Fruit fly (Drosophila melanogaster) whole organism, embryonic: ENCODE results near the gene Sec5.

Experiments
- Asciz ChIP-seq: fragments of 200-800 bp; sonication (Bioruptor generic); optimal IDR thresholded peaks from 2 replicates; lab custom pipeline; 2017; ENCODE audit warnings: missing biosample characterization, mild to moderate bottlenecking, missing genetic modification characterization, missing genetic modification reagents
- CG10565 ChIP-seq: fragments of 200-800 bp; sonication (Bioruptor generic); optimal IDR thresholded peaks from 3 replicates; lab custom pipeline; 2016; ENCODE audit warnings: missing biosample characterization, mild to moderate bottlenecking, missing genetic modification characterization
- CG12744 ChIP-seq: fragments of 200-800 bp; sonication (Bioruptor generic); optimal IDR thresholded peaks from 2 replicates; lab custom pipeline; 2016; ENCODE audit warnings: missing biosample characterization, missing genetic modification characterization
- CG12769 ChIP-seq: fragments of 200-800 bp; sonication (Bioruptor generic); optimal IDR thresholded peaks from 2 replicates; lab custom pipeline; 2019; ENCODE audit warnings: missing biosample characterization, mild to moderate bottlenecking, missing genetic modification characterization, moderate library complexity
- CG13624 ChIP-seq: fragments of 200-800 bp; sonication (Bioruptor generic); optimal IDR thresholded peaks from 2 replicates; lab custom pipeline; 2016; ENCODE audit warnings: missing biosample characterization, missing genetic modification characterization
- CG14667 ChIP-seq: fragments of 200-800 bp; sonication (Bioruptor generic); IDR thresholded peaks from 2 replicates; pipeline ENCODE4 v1.3.6; 2022; ENCODE audit warnings: missing biosample characterization, missing genetic modification characterization
- CG1529 ChIP-seq: fragments of 200-800 bp; sonication (Bioruptor generic); optimal IDR thresholded peaks from 3 replicates; lab custom pipeline; 2018; ENCODE audit warnings: missing biosample characterization, missing genetic modification characterization
- CG15479 ChIP-seq: fragments of 200-800 bp; sonication (Bioruptor generic); optimal IDR thresholded peaks from 3 replicates; lab custom pipeline; 2019; ENCODE audit warnings: missing biosample characterization, mild to moderate bottlenecking, missing genetic modification characterization, moderate library complexity
- CG17186 ChIP-seq: fragments of 200-800 bp; sonication (Bioruptor generic); optimal IDR thresholded peaks from 3 replicates; lab custom pipeline; 2017; ENCODE audit warnings: missing biosample characterization, missing genetic modification reagents, missing genetic modification characterization
- CG17385 ChIP-seq: fragments of 200-800 bp; sonication (Bioruptor generic); optimal IDR thresholded peaks from 3 replicates; lab custom pipeline; 2018; ENCODE audit warnings: missing biosample characterization, mild to moderate bottlenecking, missing genetic modification characterization
- CG18011 ChIP-seq: fragments of 200-800 bp; sonication (Bioruptor generic); optimal IDR thresholded peaks from 2 replicates; lab custom pipeline; 2017; ENCODE audit warnings: missing biosample characterization, missing genetic modification characterization, mild to moderate bottlenecking, moderate library complexity, missing genotype
- CG31365 ChIP-seq: fragments of 200-800 bp; sonication (Bioruptor generic); optimal IDR thresholded peaks from 2 replicates; lab custom pipeline; 2018; ENCODE audit warnings: missing biosample characterization, mild to moderate bottlenecking, missing genetic modification characterization
- CG6765 ChIP-seq: fragments of 200-800 bp; sonication (Bioruptor generic); optimal IDR thresholded peaks from 3 replicates; lab custom pipeline; 2017; ENCODE audit warnings: missing biosample characterization, mild to moderate bottlenecking, missing genetic modification characterization
- CG7839 ChIP-seq: fragments of 200-800 bp; sonication (Bioruptor generic); optimal IDR thresholded peaks from 3 replicates; lab custom pipeline; 2018; ENCODE audit warnings: missing biosample characterization, mild to moderate bottlenecking, missing genetic modification characterization, moderate library complexity
- CG8388 ChIP-seq: fragments of 200-800 bp; sonication (Bioruptor generic); optimal IDR thresholded peaks from 2 replicates; lab custom pipeline; 2019; ENCODE audit warnings: missing biosample characterization, mild to moderate bottlenecking, missing genetic modification characterization, moderate library complexity
- Dll ChIP-seq: fragments of 200-800 bp; sonication (Bioruptor generic); IDR thresholded peaks from 4 replicates; pipeline ENCODE4 v1.3.6; 2022; ENCODE audit warnings: missing biosample characterization, missing genetic modification characterization; ENCODE audit not compliant: partially characterized antibody
- Dref ChIP-seq: fragments of 200-800 bp; sonication (Bioruptor generic); IDR thresholded peaks from 2 replicates; pipeline ENCODE4 v1.3.6; 2022; ENCODE audit warnings: missing biosample characterization, missing genetic modification characterization
- H2.0 ChIP-seq: fragments of 200-800 bp; sonication (Bioruptor generic); IDR thresholded peaks from 2 replicates; pipeline ENCODE4 v1.3.6; 2022; ENCODE audit warnings: missing biosample characterization, missing genetic modification characterization
- HLH3B ChIP-seq: fragments of 200-800 bp; sonication (Bioruptor generic); IDR thresholded peaks from 2 replicates; pipeline ENCODE4 v1.3.6; 2022; ENCODE audit warnings: missing biosample characterization, missing genetic modification characterization
- Hey ChIP-seq: fragments of 200-800 bp; sonication (Bioruptor generic); optimal IDR thresholded peaks from 3 replicates; lab custom pipeline; 2018; ENCODE audit warnings: missing biosample characterization, mild to moderate bottlenecking, missing genetic modification characterization
- HmgZ ChIP-seq: fragments of 200-800 bp; sonication (Bioruptor generic); optimal IDR thresholded peaks from 2 replicates; lab custom pipeline; 2018; ENCODE audit warnings: missing biosample characterization, mild to moderate bottlenecking, missing genetic modification characterization
- Hr51 ChIP-seq, 2 experiments: fragments of 200-800 bp; sonication (Bioruptor generic); optimal IDR thresholded peaks; 2 replicates in 1 of 2; 3 replicates in 1 of 2; lab custom pipeline; 2016 to 2018; ENCODE audit warnings: missing biosample characterization in 2 of 2, missing genetic modification characterization in 2 of 2, mild to moderate bottlenecking in 1 of 2, moderate library complexity in 1 of 2
- Lpt ChIP-seq: fragments of >200 bp; optimal IDR thresholded peaks from 2 replicates; lab custom pipeline; 2018; ENCODE audit warnings: missing biosample characterization, missing genetic modification characterization
- MBD-R2 ChIP-seq: fragments of 200-800 bp; sonication (Bioruptor generic); IDR thresholded peaks from 2 replicates; pipeline ENCODE4 v1.3.6; 2022; ENCODE audit warnings: missing biosample characterization, missing genetic modification characterization
- MESR4 ChIP-seq: fragments of 200-800 bp; sonication (Bioruptor generic); optimal IDR thresholded peaks from 2 replicates; lab custom pipeline; 2018; ENCODE audit warnings: missing biosample characterization, mild to moderate bottlenecking, missing genetic modification characterization, moderate library complexity
- Myb ChIP-seq: fragments of 200-800 bp; sonication (Bioruptor generic); optimal IDR thresholded peaks from 2 replicates; lab custom pipeline; 2016; ENCODE audit warnings: missing biosample characterization, missing genetic modification characterization
- TFAM ChIP-seq: fragments of 200-800 bp; sonication (Bioruptor generic); optimal IDR thresholded peaks from 2 replicates; lab custom pipeline; 2017; ENCODE audit warnings: missing biosample characterization, missing genetic modification characterization, inconsistent platforms
- Xrp1 ChIP-seq: fragments of 200-800 bp; sonication (Bioruptor generic); IDR thresholded peaks from 2 replicates; pipeline ENCODE4 v1.3.6; 2022; ENCODE audit warnings: missing biosample characterization, missing genetic modification characterization
- bab2 ChIP-seq: fragments of 200-800 bp; sonication (Bioruptor generic); optimal IDR thresholded peaks from 2 replicates; lab custom pipeline; 2016; ENCODE audit warnings: missing biosample characterization, missing genetic modification characterization
- bbx ChIP-seq: fragments of 200-800 bp; sonication (Bioruptor generic); IDR thresholded peaks from 2 replicates; pipeline ENCODE4 v1.3.6; 2022; ENCODE audit warnings: missing biosample characterization, missing genetic modification characterization; ENCODE audit not compliant: partially characterized antibody
- btn ChIP-seq: fragments of 200-800 bp; sonication (Bioruptor generic); optimal IDR thresholded peaks from 2 replicates; lab custom pipeline; 2016; ENCODE audit warnings: missing biosample characterization, missing genetic modification characterization
- chinmo ChIP-seq: fragments of 200-800 bp; sonication (Bioruptor generic); IDR thresholded peaks from 4 replicates; pipeline ENCODE4 v1.3.6; 2022; ENCODE audit warnings: missing biosample characterization, missing genetic modification characterization; ENCODE audit not compliant: partially characterized antibody
- croc ChIP-seq: fragments of 200-800 bp; sonication (Bioruptor generic); conservative IDR thresholded peaks from 3 replicates; pipeline ENCODE4 v1.3.6; 2022; ENCODE audit warnings: missing biosample characterization, missing genetic modification characterization
- crp ChIP-seq, 2 experiments: fragments of 200-800 bp; sonication (Bioruptor generic); optimal IDR thresholded peaks; 2 replicates in 1 of 2; 3 replicates in 1 of 2; lab custom pipeline; 2017; ENCODE audit warnings: missing biosample characterization in 2 of 2, missing genetic modification characterization in 2 of 2, mild to moderate bottlenecking in 1 of 2, moderate library complexity in 1 of 2
- dpn ChIP-seq, 2 experiments: fragments of 200-800 bp; sonication (Bioruptor generic); optimal IDR thresholded peaks; 3 replicates each; lab custom pipeline; 2016; ENCODE audit warnings: missing biosample characterization in 2 of 2, missing genetic modification characterization in 2 of 2
- ems ChIP-seq: fragments of 200-800 bp; sonication (Bioruptor generic); optimal IDR thresholded peaks from 3 replicates; lab custom pipeline; 2016; ENCODE audit warnings: missing biosample characterization, missing genetic modification characterization
- fd64A ChIP-seq: fragments of 200-800 bp; sonication (Bioruptor generic); optimal IDR thresholded peaks from 3 replicates; lab custom pipeline; 2018; ENCODE audit warnings: missing biosample characterization, mild to moderate bottlenecking, missing genetic modification characterization
- gro ChIP-seq: fragments of 200-800 bp; sonication (Bioruptor generic); optimal IDR thresholded peaks from 2 replicates; lab custom pipeline; 2016; ENCODE audit warnings: missing biosample characterization, missing genetic modification characterization
- knrl ChIP-seq: fragments of 200-800 bp; sonication (Bioruptor generic); IDR thresholded peaks from 3 replicates; pipeline ENCODE4 v1.3.6; 2022; ENCODE audit warnings: missing biosample characterization, missing genetic modification characterization; ENCODE audit not compliant: partially characterized antibody
- luna ChIP-seq: fragments of 200-800 bp; sonication (Bioruptor generic); optimal IDR thresholded peaks from 2 replicates; lab custom pipeline; 2016; ENCODE audit warnings: missing biosample characterization, missing genetic modification characterization
- nerfin-2 ChIP-seq: fragments of 200-800 bp; sonication (Bioruptor generic); IDR thresholded peaks from 2 replicates; pipeline ENCODE4 v1.3.6; 2022; ENCODE audit warnings: missing biosample characterization, missing genetic modification characterization; ENCODE audit not compliant: partially characterized antibody
- pho ChIP-seq: fragments of 200-800 bp; sonication (Bioruptor generic); optimal IDR thresholded peaks from 2 replicates; lab custom pipeline; 2016; ENCODE audit warnings: missing biosample characterization, missing genetic modification characterization
- repo ChIP-seq: fragments of 200-800 bp; sonication (Bioruptor generic); optimal IDR thresholded peaks from 2 replicates; lab custom pipeline; 2016; ENCODE audit warnings: missing biosample characterization, missing genetic modification characterization
- rib ChIP-seq: fragments of 200-800 bp; sonication (Bioruptor generic); IDR thresholded peaks from 2 replicates; pipeline ENCODE4 v1.3.6; 2022; ENCODE audit warnings: missing biosample characterization, missing genetic modification characterization
- run ChIP-seq: fragments of 200-800 bp; sonication (Bioruptor generic); optimal IDR thresholded peaks from 3 replicates; lab custom pipeline; 2018; ENCODE audit warnings: missing biosample characterization, mild to moderate bottlenecking, missing genetic modification characterization
- sd ChIP-seq: fragments of 200-800 bp; sonication (Bioruptor generic); optimal IDR thresholded peaks from 3 replicates; lab custom pipeline; 2018; ENCODE audit warnings: missing biosample characterization, mild to moderate bottlenecking, missing genetic modification characterization, moderate library complexity
- tx ChIP-seq: fragments of 200-800 bp; sonication (Bioruptor generic); optimal IDR thresholded peaks from 2 replicates; lab custom pipeline; 2016; ENCODE audit warnings: missing biosample characterization, missing genetic modification characterization
- unc-4 ChIP-seq: fragments of 200-800 bp; sonication (Bioruptor generic); IDR thresholded peaks from 2 replicates; pipeline ENCODE4 v1.3.6; 2022; ENCODE audit warnings: missing biosample characterization, missing genetic modification characterization; ENCODE audit not compliant: partially characterized antibody
- zf30C ChIP-seq: fragments of 200-800 bp; sonication (Bioruptor generic); optimal IDR thresholded peaks from 3 replicates; lab custom pipeline; 2018; ENCODE audit warnings: missing biosample characterization, mild to moderate bottlenecking, missing genetic modification characterization

Gene Sec5

dm6 chr2L:3469869-3470268, 12.8 kb downstream of the Sec5 start, which contains the start of the genes Pif1 and CG31776 (continued):
- TF ChIP-seq run (tag; lab: Kevin White, UChicago) (no peak), luna (GFP tag; lab: Kevin White, UChicago) (no peak), H2.0 (GFP tag; lab: Robert Waterston, UW) (no peak), CG12744 (no peak), CG1529 (no peak), HLH3B (GFP tag; lab: Robert Waterston, UW) (no peak), Myb (GFP tag; lab: Kevin White, UChicago) (peak; percentile 99), HmgZ (tag; lab: Kevin White, UChicago) (peak; percentile 60), sd (tag; lab: Kevin White, UChicago) (peak; percentile 23), CG6765 (GFP tag; lab: Kevin White, UChicago) (no peak), Xrp1 (GFP tag; lab: Robert Waterston, UW) (no peak), Dll (GFP tag; lab: Robert Waterston, UW) (peak; percentile 90), crp (GFP tag; optimal IDR thresholded peaks at IDR 0.05; lab: Kevin White, UChicago) (peak; percentile 89 to 98), CG18011 (GFP tag; lab: Kevin White, UChicago) (no peak), CG31365 (tag; lab: Kevin White, UChicago) (no peak), repo (GFP tag; lab: Kevin White, UChicago) (no peak), CG15479 (GFP tag; lab: Kevin White, UChicago) (no peak), CG13624 (GFP tag; lab: Kevin White, UChicago) (no peak)

- TF ChIP-seq knrl (GFP tag; lab: Robert Waterston, UW) (no peak; the same call in 2 of the 3 replicates), MBD-R2 (no peak), chinmo (GFP tag; lab: Robert Waterston, UW) (no peak), Dref (peak; percentile 36; the same call in 1 of the 2 replicates), btn (GFP tag; lab: Kevin White, UChicago) (no peak), CG12769 (no peak), CG10565 (GFP tag; lab: Kevin White, UChicago) (no peak), dpn (GFP tag; optimal IDR thresholded peaks at IDR 0.05; lab: Kevin White, UChicago) (peak; percentile 40 to 69), CG7839 (tag; lab: Kevin White, UChicago) (peak; percentile 67), MESR4 (GFP tag; lab: Kevin White, UChicago) (no peak), tx (GFP tag; lab: Kevin White, UChicago) (no peak), Hey (tag; lab: Kevin White, UChicago) (no peak), croc (GFP tag; lab: Robert Waterston, UW) (peak; percentile 36; the same call in 2 of the 3 replicates), rib (no peak), CG1529 (no peak), CG14667 (GFP tag; lab: Robert Waterston, UW) (peak; percentile 63), TFAM (no peak), ems (GFP tag; lab: Kevin White, UChicago) (no peak), HLH3B (GFP tag; lab: Robert Waterston, UW) (peak; percentile 56; the same call in 1 of the 2 replicates), Hr51 (GFP tag; optimal IDR thresholded peaks at IDR 0.05; lab: Kevin White, UChicago) (no peak), CG17385 (GFP tag; lab: Kevin White, UChicago) (no peak), bbx (no peak), gro (GFP tag; lab: Kevin White, UChicago) (no peak), bab2 (peak; percentile 48), nerfin-2 (GFP tag; lab: Robert Waterston, UW) (no peak), Asciz (no peak), fd64A (GFP tag; lab: Kevin White, UChicago) (no peak), Lpt (GFP tag; lab: Kevin White, UChicago) (no peak), zf30C (GFP tag; lab: Kevin White, UChicago) (no peak), unc-4 (GFP tag; lab: Robert Waterston, UW) (no peak), CG8388 (no peak), pho (no peak), CG17186 (GFP tag; lab: Kevin White, UChicago) (peak; percentile 21)
Observed at dm6 chr2L:3472242-3472641, 15.1 kb downstream of the Sec5 start, which contains the start of gene Pgant4. Gene Pgant4, plus strand, starts transcription at chr2L:3472603.
